Fruit fly (Drosophila melanogaster): ENCODE results near the gene neur.

Gene neur

DNA sequence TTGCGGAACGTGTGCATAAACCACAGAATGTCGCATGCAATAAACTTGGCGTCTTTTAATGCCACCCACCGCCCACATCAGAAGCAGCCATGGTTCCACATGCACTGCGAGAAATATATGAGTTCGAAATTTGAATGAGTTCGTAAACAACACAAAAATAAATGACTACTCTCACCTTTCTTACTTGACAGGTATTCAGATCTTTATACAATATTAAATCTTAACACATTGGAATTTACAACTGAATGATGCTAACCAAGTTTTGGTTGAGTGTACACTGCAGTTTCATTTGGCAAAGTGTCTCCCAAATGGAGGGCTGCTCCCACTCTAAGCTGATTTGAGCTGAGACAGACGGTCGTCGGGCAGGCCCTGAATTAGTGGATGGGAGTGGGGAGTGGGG, 35.7 kb upstream of the neur start (continued):
- TF ChIP-seq Gug (GFP tag; IDR thresholded peaks at IDR 0.05) = 0 out of 2 replicates have a peak, but pooled peaks have one; percentile 20
- TF ChIP-seq esn (GFP tag; optimal IDR thresholded peaks at IDR 0.05) = peak; percentile 41
- no peak for TF ChIP-seq Blimp-1 (GFP tag; optimal IDR thresholded peaks at IDR 0.05)
- peak; percentile 35 for TF ChIP-seq Sox14 (GFP tag; optimal IDR thresholded peaks at IDR 0.05)
- TF ChIP-seq Hr4 (GFP tag; optimal IDR thresholded peaks at IDR 0.05) = peak; percentile 49
- TF ChIP-seq eg (GFP tag; IDR thresholded peaks at IDR 0.05) = peak; percentile 54; the same call in 2 of the 3 replicates
- TF ChIP-seq Eip78C (GFP tag) = peak; percentile 79
- peak; percentile 32 for TF ChIP-seq CG6808 (GFP tag; optimal IDR thresholded peaks at IDR 0.05)
- TF ChIP-seq CG6276 (GFP tag; optimal IDR thresholded peaks at IDR 0.05) = no peak
- TF ChIP-seq vri (GFP tag; optimal IDR thresholded peaks at IDR 0.05) = no peak
- TF ChIP-seq CG10669 (GFP tag; optimal IDR thresholded peaks at IDR 0.05) = peak; percentile 53
- TF ChIP-seq dac (GFP tag; optimal IDR thresholded peaks at IDR 0.05) = no peak
- TF ChIP-seq CG6854 (GFP tag; optimal IDR thresholded peaks at IDR 0.05) = no peak
- peak; percentile 42; the same call in 1 of the 3 replicates for TF ChIP-seq CG6163 (GFP tag; IDR thresholded peaks at IDR 0.05)
- peak; percentile 32 for TF ChIP-seq lz (GFP tag; optimal IDR thresholded peaks at IDR 0.05)
- peak in 1 of 2 experiments; percentile 16 for TF ChIP-seq salr (GFP tag; optimal IDR thresholded peaks at IDR 0.05)
- peak; percentile 18 for TF ChIP-seq CG11762 (GFP tag; optimal IDR thresholded peaks at IDR 0.05; ENCODE audit: insufficient read depth)
- TF ChIP-seq CG34406 (GFP tag; optimal IDR thresholded peaks at IDR 0.05) = no peak
- no peak for TF ChIP-seq CG9139 (GFP tag; optimal IDR thresholded peaks at IDR 0.05)
- no peak for TF ChIP-seq CG8319 (GFP tag; optimal IDR thresholded peaks at IDR 0.05)
- peak; percentile 39 for TF ChIP-seq achi (GFP tag; optimal IDR thresholded peaks at IDR 0.05)
- TF ChIP-seq Eip75B (GFP tag; optimal IDR thresholded peaks at IDR 0.05) = peak; percentile 48
- no peak for TF ChIP-seq fkh (GFP tag; optimal IDR thresholded peaks at IDR 0.05)
- TF ChIP-seq CG4318 (GFP tag; optimal IDR thresholded peaks at IDR 0.05) = no peak
- no peak for TF ChIP-seq CG16779 (tag; optimal IDR thresholded peaks at IDR 0.05)
- peak; percentile 42 for TF ChIP-seq Sox102F (GFP tag; optimal IDR thresholded peaks at IDR 0.05)
- no peak for TF ChIP-seq CG11902 (GFP tag; optimal IDR thresholded peaks at IDR 0.05)
- TF ChIP-seq Hr38 (GFP tag; optimal IDR thresholded peaks at IDR 0.05) = no peak
- TF ChIP-seq Lpt (GFP tag; optimal IDR thresholded peaks at IDR 0.05) = no peak
- peak; percentile 29 for TF ChIP-seq CG7368 (GFP tag; optimal IDR thresholded peaks at IDR 0.05)
- TF ChIP-seq pdm3 (GFP tag; optimal IDR thresholded peaks at IDR 0.05) = peak; percentile 54
- peak; percentile 9 for TF ChIP-seq net (GFP tag; optimal IDR thresholded peaks at IDR 0.05)
- peak; percentile 48 for TF ChIP-seq cyc (GFP tag; optimal IDR thresholded peaks at IDR 0.05)
- peak; percentile 46 for TF ChIP-seq Met (GFP tag; optimal IDR thresholded peaks at IDR 0.05)
- TF ChIP-seq CG3032 (tag; optimal IDR thresholded peaks at IDR 0.05) = peak; percentile 30
- no peak for TF ChIP-seq fd85E (GFP tag; optimal IDR thresholded peaks at IDR 0.05)
- no peak for TF ChIP-seq Eip93F (GFP tag; optimal IDR thresholded peaks at IDR 0.05)

- TF ChIP-seq CG6276 (GFP tag; optimal IDR thresholded peaks at IDR 0.05) (no peak), Ets96B (tag; optimal IDR thresholded peaks at IDR 0.05) (no peak), CG32006 (GFP tag; optimal IDR thresholded peaks at IDR 0.05) (no peak), CG6808 (GFP tag; optimal IDR thresholded peaks at IDR 0.05) (no peak), Met (GFP tag; optimal IDR thresholded peaks at IDR 0.05) (no peak), esn (GFP tag; optimal IDR thresholded peaks at IDR 0.05) (no peak), acj6 (GFP tag; optimal IDR thresholded peaks at IDR 0.05) (no peak), CG4318 (GFP tag; optimal IDR thresholded peaks at IDR 0.05) (no peak), CG3032 (tag; optimal IDR thresholded peaks at IDR 0.05) (no peak), Hr4 (GFP tag; optimal IDR thresholded peaks at IDR 0.05) (no peak), CG10669 (GFP tag; optimal IDR thresholded peaks at IDR 0.05) (no peak), eg (GFP tag; IDR thresholded peaks at IDR 0.05) (no peak)
Measured at dm6 chr3R:9069874-9070273, 30.6 kb upstream of the neur start.
